Fruit fly (Drosophila melanogaster) whole organism, larva: ENCODE measurements around the gene CG17068.
"Not testable (repeated sequence)": the region's sequence is repeated elsewhere in the genome, so short reads cannot be mapped to it uniquely, and the experiment has no call there.

Source experiments
- noc ChIP-seq: fragments of 200-800 bp; sonication (Bioruptor generic); optimal IDR thresholded peaks from 3 replicates; lab custom pipeline; 2019; ENCODE audit warnings: missing biosample characterization, mild to moderate bottlenecking, missing genetic modification characterization, moderate library complexity

The CG17068 gene

dm6 chrX:20251069-20251468 is at the start of gene CG17068, which contains the start of gene Rab10:
TSS of gene CG17068 (minus strand) at chrX:20251093.
TSS of gene Rab10 (plus strand) at chrX:20251338.
- no peak for TF ChIP-seq noc (tag; lab: Kevin White, UChicago)

DNA sequence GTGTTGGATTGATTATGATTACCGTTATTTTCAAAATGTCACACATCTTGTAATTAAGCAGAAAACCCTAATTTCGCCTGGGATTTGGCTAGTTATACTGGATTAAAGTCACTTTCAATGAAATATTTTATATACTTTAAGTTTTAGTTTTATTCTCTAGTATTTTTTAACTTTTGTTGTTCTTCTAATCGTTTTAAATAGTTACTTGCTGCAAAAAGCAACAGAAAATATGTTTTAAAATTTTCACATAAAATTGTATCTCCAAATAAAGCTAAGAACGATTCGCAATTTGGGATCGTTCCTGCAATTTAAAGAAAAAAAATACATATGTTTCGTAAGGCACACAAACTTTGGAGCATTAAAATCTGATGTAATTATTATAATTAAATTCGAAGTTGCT is 18.8 kb upstream of the CG17068 start, which contains the start of gene Inx6:
Gene Inx6 (minus strand): TSS at position 101 of the 400 bp plus-strand sequence.
- TF ChIP-seq noc (tag; lab: Kevin White, UChicago): no peak

dm6 chrX:20258939-20259338 is 8.0 kb upstream of the CG17068 start, which contains the start of gene CG42577:
TSS of gene CG42577 (plus strand) at chrX:20259239.
- not testable (repeated sequence) for TF ChIP-seq noc (tag; lab: Kevin White, UChicago)

DNA sequence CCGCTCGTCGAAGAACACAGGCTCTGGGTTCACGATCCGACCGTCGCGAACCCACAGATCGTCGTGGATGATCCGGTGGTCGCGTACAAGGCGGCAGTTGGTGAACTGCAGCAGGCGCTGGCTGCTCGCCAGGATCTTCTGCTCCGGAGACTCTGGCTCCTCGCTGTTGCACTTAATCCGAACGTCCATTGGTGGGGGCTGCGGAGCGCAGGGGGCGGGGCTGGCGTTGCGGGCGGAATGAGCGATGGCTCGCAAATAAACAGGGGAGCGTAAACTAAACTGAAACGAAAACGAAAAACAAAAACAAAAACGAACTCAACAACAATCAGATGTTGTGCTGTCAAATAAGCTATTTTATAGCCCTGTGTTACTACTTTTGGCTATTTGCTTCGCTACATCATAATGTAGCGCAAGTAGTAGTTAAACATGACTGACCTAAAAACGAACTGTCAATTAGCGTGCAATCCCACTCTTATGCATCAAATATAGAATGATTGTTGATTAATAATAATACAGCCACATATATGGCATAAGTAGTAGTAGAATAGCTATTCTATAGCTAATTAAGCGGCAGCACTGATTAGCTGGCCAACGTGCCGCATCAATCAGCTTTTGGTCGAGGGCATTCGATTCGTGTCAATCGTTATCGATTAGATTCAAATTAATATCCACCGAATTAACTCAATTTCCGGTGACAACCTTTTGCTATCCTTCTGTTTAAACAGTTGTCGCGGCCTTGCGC is 6.1 kb upstream of the CG17068 start, which contains the start of gene CG17065:
Gene CG17065 (minus strand): TSS at position 351 of the 742 bp plus-strand sequence.
- no peak for TF ChIP-seq noc (tag; lab: Kevin White, UChicago)

DNA sequence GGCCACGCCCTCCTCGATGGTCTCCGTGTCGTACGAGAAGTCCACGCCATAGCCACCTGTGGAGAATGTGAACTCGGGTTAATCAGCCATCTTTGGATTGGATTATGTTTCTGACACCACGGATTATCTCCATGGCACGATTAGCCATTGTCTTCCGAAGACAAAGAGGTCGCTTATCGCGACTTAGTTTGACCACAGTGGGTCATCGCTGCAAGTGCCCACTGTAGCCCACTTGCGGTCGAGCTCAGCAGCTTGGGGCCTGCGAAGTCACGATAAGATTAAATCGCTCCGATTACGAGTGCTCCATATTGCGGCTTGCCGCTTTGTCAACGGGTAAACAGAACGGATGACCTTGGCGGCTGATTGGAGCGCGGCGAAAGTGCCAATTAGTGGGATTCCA is 5.1 kb upstream of the CG17068 start:
- no peak for TF ChIP-seq noc (tag; lab: Kevin White, UChicago)

DNA sequence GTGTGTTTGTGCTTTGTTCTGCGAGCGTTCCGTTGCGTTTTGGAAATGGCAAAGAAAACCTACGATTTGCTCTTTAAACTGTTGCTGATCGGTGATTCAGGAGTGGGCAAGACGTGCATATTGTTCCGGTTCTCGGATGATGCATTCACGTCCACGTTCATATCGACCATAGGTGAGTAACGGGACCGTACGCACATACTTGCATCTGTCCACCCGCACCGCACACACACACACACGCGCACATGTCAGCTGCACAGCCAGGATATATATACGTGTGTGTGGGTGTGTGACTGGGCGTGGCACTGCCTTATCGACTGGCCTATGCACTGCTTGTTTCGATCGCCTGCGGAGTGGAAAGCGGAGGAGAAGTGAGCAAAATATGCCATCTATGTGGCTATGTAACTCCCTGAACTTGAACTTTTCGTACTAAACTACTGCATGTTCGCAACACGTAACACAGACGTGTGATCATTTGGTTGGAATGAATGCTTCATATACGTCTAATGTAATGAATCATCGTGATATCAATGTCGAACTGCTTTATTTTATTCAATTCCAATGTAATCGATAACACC is 780 bp upstream of the CG17068 start:
- no peak for TF ChIP-seq noc (tag; lab: Kevin White, UChicago)

- TF ChIP-seq noc (tag; lab: Kevin White, UChicago): no peak
These were observed 3.2 kb downstream of the CG17068 start for dm6 chrX:20247710-20248109.

DNA sequence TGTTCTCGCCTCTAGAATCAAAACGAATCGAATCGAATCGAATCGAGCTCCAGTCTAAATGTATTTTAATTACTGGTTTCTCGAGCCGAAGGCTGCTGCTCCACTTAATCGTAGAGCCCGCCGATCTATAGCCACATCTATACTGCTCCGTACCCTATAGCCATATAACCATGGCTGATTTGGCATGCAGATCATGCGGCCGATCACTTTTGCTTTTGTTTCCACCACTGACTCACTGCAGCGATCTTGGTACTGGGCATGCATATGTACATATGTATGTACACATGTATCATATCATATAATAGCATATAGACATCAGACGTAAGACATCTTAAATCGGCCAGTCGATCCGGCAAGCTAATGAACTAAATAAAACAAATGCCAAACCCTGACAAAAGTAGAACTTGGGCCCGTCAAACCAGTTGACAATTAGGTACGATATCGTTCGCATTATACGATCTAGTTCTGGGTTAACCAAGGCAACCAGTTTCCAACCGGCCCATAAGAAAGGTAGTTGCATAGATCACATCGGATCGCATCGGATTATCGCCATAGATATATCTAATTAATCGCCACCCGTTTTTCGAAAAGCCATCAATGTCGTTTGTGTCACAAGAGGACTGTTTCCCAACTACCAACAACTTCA is 5.6 kb downstream of the CG17068 start:
- TF ChIP-seq noc (tag; lab: Kevin White, UChicago): no peak

DNA sequence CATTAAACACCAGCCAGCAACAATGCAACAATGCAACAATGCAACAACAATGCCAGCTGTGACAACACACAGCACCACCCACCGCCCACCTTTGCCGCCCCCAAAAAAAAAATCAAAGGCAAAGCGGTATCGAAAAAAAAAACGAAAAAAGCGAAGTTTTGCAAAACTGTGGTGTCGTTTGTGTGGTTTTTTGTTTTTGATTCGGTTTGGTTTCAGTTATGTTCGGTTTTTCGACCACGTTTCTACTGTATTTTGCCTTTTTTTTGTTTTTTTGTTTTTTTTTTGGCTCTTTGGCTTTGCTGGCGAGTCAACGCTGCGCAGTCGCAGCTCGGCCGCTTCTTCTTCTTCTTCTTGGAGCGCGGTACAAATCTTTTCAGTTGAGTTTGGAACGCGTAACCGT is 6.6 kb downstream of the CG17068 start, which contains the start of gene Peritrophin-A:
Gene Peritrophin-A (plus strand): TSS at position 370 of the 400 bp plus-strand sequence.
- TF ChIP-seq noc (tag; lab: Kevin White, UChicago): no peak

DNA sequence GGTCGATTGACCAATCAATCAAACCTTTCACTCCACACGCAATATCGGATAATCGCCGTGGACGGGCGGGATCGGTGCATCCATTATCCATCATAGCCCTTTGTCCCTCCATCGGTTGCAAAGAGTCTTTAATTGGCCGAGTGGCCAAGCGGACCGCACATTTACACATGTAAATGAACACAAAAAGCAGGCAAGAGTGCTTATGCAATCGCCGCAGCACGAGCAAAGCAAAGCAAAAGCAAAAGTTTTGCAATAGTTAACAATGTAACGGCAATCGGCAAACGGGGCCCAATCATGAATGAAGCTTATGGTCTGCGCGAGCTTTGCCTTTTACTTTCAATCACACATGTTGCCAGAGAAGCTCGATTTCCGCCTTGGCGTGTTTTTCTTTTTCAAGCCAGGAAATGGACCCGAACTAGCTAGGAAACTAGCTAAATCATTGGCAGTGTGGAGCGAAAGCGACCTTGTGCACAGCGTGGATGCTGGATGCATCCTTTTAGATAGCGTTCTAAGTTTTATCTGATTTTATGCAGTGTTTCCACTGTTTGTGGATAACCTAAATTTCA is 7.5 kb downstream of the CG17068 start:
- no peak for TF ChIP-seq noc (tag; lab: Kevin White, UChicago)

DNA sequence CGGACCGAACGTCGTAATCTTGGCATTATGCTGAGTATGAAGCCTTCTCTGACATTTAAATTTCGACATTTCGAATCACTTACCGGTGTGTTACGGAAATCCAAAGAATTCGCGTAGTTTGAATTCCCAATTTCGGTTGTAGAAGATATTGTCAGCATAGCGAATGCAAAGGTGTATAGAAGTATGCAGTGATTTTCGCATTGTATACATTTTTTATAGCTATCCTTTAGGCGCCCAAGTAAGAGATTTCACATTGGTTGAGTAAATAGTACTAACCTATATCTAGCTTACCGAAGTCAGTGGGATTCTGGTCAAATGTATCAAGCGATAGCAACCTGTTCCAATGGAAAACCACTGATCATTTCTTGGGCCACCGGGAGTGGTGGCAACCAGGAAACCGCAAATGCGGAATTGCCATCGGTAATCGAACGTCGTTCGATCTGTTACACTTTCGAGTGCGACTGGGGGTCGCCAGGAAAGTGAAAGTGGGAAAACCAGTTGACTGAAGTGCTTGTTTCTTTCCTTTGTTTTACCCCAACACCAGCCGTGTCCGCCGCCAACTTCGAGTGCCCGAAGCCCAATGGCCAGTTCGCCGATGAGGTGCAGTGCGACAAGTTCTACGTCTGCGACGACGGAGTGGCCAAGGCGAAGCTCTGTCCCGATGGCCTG is 10.2 kb downstream of the CG17068 start:
- TF ChIP-seq noc (tag; lab: Kevin White, UChicago): no peak

DNA sequence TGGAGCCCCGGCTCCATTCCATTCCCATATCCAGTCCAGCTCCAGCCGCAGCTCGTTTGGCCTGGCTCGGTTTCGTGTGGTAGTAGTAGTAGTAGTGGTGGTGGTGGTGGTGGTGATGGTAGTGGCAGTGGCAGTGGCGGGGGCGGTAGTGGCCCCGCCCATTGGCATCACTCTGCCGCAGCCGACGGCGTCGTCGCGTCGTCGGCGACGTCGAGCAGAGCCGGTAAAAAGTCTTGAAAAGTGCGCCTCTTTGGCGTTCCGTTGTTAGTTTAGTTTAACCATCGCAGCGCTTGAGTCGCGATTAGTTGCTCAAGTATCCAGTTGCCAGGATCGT is 11.3 kb downstream of the CG17068 start, which contains the start of gene obst-A:
Gene obst-A (plus strand): TSS at position 248 of the 334 bp plus-strand sequence.
- no peak for TF ChIP-seq noc (tag; lab: Kevin White, UChicago)

- no peak for TF ChIP-seq noc (tag; lab: Kevin White, UChicago)
These were observed 11.9 kb downstream of the CG17068 start for dm6 chrX:20238736-20239607.

DNA sequence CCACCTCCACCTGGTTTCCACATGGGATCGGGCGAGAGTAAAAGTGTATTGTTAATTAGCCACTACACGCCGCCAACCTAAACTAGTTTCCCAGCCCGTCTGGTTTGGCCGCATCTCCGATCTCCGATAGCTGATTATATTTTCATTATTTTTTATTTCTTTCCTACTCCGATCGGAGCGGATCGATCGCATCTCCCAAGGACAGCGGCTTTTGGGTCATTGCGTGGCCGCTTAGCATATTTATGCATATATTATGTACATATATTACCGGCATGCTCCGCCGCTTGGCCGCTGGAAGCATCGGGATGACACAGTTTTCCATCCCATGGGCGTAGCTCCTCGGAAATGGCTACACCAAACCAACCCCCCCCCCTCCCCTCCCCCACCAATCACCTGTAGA is 13.0 kb downstream of the CG17068 start:
- no peak for TF ChIP-seq noc (tag; lab: Kevin White, UChicago)
